Worm (Caenorhabditis elegans): ENCODE results near the gene Y75B12B.11.

The Y75B12B.11 gene

DNA sequence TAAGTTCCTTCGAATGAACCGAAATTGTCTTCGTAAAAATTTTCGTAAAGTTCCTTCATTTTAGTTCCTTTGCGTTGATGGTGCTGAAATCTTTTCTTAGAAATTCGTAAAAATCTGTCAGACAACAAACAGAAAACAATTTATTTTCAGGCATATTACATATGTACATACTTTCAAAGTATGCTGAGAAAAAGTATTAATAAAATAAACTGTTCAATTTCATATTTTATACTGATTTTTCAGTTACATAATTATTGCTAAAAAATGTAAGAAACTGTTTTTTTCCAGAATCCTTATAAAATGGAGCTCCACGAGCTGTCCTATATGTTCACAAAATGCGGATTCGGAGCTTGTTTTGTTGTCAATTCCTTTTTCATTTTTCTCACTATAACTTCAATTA lies 32.4 kb upstream of the Y75B12B.11 start, which contains the start of gene str-45:
Gene str-45, plus strand, starts transcription at position 301 of the 400 bp plus-strand sequence.
- no peak for TF ChIP-seq ztf-23 (GFP tag; IDR thresholded peaks at IDR 0.05)
- no peak for TF ChIP-seq cog-1 (tag; optimal IDR thresholded peaks at IDR 0.05)
- no peak for TF ChIP-seq ref-1 (GFP tag; conservative IDR thresholded peaks at IDR 0.05)
- TF ChIP-seq flt-1 (GFP tag; IDR thresholded peaks at IDR 0.05), result no peak
- no peak for TF ChIP-seq ztf-29 (GFP tag; IDR thresholded peaks at IDR 0.05)
- no peak for TF ChIP-seq med-1 (GFP tag; optimal IDR thresholded peaks at IDR 0.05; ENCODE audit: insufficient read depth)
- no peak for TF ChIP-seq T22C8.4 (GFP tag; IDR thresholded peaks at IDR 0.05)
- no peak for TF ChIP-seq klf-2 (GFP tag; conservative IDR thresholded peaks at IDR 0.05)
- no peak for TF ChIP-seq tab-1 (GFP tag; IDR thresholded peaks at IDR 0.05)

ce11 chrV:15162697-15163096 lies 28.4 kb upstream of the Y75B12B.11 start, which contains the start of gene srz-11:
Gene srz-11 (plus strand): TSS chrV:15163082.
- TF ChIP-seq ztf-29 (GFP tag; IDR thresholded peaks at IDR 0.05) (no peak), flt-1 (GFP tag; IDR thresholded peaks at IDR 0.05) (no peak), cog-1 (tag; optimal IDR thresholded peaks at IDR 0.05) (no peak), klf-2 (GFP tag; conservative IDR thresholded peaks at IDR 0.05) (no peak), ztf-23 (GFP tag; IDR thresholded peaks at IDR 0.05) (no peak), T22C8.4 (GFP tag; IDR thresholded peaks at IDR 0.05) (no peak), tab-1 (GFP tag; IDR thresholded peaks at IDR 0.05) (no peak)

DNA sequence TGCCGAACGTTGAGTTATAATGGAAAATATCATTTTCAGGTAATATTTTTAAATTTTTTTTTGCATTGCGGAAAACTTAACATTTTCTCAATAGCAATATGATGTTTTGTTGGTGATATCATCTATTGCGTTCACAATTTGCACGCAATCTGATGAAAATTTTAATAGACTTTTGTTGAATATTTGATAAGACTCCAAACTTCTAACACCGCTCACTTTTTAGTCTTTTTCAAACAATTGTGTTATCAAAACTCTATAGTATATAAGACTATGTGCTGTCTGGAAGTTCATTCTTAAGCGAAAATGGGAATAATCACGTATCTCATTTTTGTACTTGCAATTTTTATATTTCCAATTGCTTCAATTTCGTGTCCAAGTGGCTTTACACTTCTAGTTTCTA lies 15.6 kb upstream of the Y75B12B.11 start, which contains the start of gene clec-47:
Gene clec-47, plus strand, starts transcription at position 301 of the 400 bp plus-strand sequence.
- TF ChIP-seq ref-1 (GFP tag; conservative IDR thresholded peaks at IDR 0.05), result no peak
- TF ChIP-seq cog-1 (tag; optimal IDR thresholded peaks at IDR 0.05), result no peak
- TF ChIP-seq med-1 (GFP tag; optimal IDR thresholded peaks at IDR 0.05; ENCODE audit: insufficient read depth), result no peak
- no peak for TF ChIP-seq T22C8.4 (GFP tag; IDR thresholded peaks at IDR 0.05)
- TF ChIP-seq klf-2 (GFP tag; conservative IDR thresholded peaks at IDR 0.05), result no peak
- no peak for TF ChIP-seq flt-1 (GFP tag; IDR thresholded peaks at IDR 0.05)
- no peak for TF ChIP-seq ztf-29 (GFP tag; IDR thresholded peaks at IDR 0.05)

- TF ChIP-seq T22C8.4 (GFP tag; IDR thresholded peaks at IDR 0.05) (no peak), flt-1 (GFP tag; IDR thresholded peaks at IDR 0.05) (no peak), klf-2 (GFP tag; conservative IDR thresholded peaks at IDR 0.05) (no peak), cog-1 (tag; optimal IDR thresholded peaks at IDR 0.05) (no peak), ztf-29 (GFP tag; IDR thresholded peaks at IDR 0.05) (no peak), tab-1 (GFP tag; IDR thresholded peaks at IDR 0.05) (no peak), ref-1 (GFP tag; conservative IDR thresholded peaks at IDR 0.05) (no peak), med-1 (GFP tag; optimal IDR thresholded peaks at IDR 0.05; ENCODE audit: insufficient read depth) (no peak), ztf-23 (GFP tag; IDR thresholded peaks at IDR 0.05) (no peak)
Observed at ce11 chrV:15179757-15180156, 11.3 kb upstream of the Y75B12B.11 start, which contains the start of gene T09F5.10. Gene T09F5.10 (plus strand): TSS chrV:15180057.

DNA sequence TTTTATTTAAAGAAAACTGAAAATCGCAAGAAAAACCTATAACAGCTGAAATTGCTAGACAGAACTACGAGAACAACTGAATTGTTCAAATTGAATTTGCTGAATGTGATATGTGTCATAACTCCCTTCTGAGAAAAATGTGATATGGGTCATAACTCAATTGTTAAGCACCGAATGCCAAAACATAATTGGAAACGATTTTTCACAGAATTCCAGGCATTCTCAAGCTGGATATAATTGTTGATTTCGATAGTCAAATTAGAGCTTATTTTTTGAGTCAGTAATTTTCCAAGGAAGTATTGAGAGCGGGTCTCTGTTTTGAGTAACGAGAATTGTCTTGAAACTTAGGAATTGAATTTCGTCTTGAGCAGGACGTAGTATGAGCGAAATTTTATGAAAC lies 9.2 kb upstream of the Y75B12B.11 start:
- TF ChIP-seq ref-1 (GFP tag; conservative IDR thresholded peaks at IDR 0.05) (no peak), tab-1 (GFP tag; IDR thresholded peaks at IDR 0.05) (no peak), med-1 (GFP tag; optimal IDR thresholded peaks at IDR 0.05; ENCODE audit: insufficient read depth) (no peak), cog-1 (tag; optimal IDR thresholded peaks at IDR 0.05) (no peak), flt-1 (GFP tag; IDR thresholded peaks at IDR 0.05) (no peak), ztf-23 (GFP tag; IDR thresholded peaks at IDR 0.05) (no peak), ztf-29 (GFP tag; IDR thresholded peaks at IDR 0.05) (no peak), klf-2 (GFP tag; conservative IDR thresholded peaks at IDR 0.05) (no peak), T22C8.4 (GFP tag; IDR thresholded peaks at IDR 0.05) (no peak)

ce11 chrV:15182407-15182806 lies 8.7 kb upstream of the Y75B12B.11 start, which contains the start of gene fbxa-84:
Gene fbxa-84 (plus strand): TSS chrV:15182440.
- TF ChIP-seq med-1 (GFP tag; optimal IDR thresholded peaks at IDR 0.05; ENCODE audit: insufficient read depth) (no peak), ztf-29 (GFP tag; IDR thresholded peaks at IDR 0.05) (no peak), klf-2 (GFP tag; conservative IDR thresholded peaks at IDR 0.05) (no peak), cog-1 (tag; optimal IDR thresholded peaks at IDR 0.05) (no peak), T22C8.4 (GFP tag; IDR thresholded peaks at IDR 0.05) (no peak), flt-1 (GFP tag; IDR thresholded peaks at IDR 0.05) (no peak), ref-1 (GFP tag; conservative IDR thresholded peaks at IDR 0.05) (no peak)

ce11 chrV:15184097-15185040 lies 6.7 kb upstream of the Y75B12B.11 start, which contains the start of gene Y75B12B.1:
Gene Y75B12B.1 (plus strand): TSS chrV:15184699.
- TF ChIP-seq T22C8.4 (GFP tag; IDR thresholded peaks at IDR 0.05) (no peak), tab-1 (GFP tag; IDR thresholded peaks at IDR 0.05) (no peak), med-1 (GFP tag; optimal IDR thresholded peaks at IDR 0.05; ENCODE audit: insufficient read depth) (no peak), klf-2 (GFP tag; conservative IDR thresholded peaks at IDR 0.05) (no peak), ztf-29 (GFP tag; IDR thresholded peaks at IDR 0.05) (no peak), flt-1 (GFP tag; IDR thresholded peaks at IDR 0.05) (no peak), cog-1 (tag; optimal IDR thresholded peaks at IDR 0.05) (no peak), ztf-23 (GFP tag; IDR thresholded peaks at IDR 0.05) (no peak), ref-1 (GFP tag; conservative IDR thresholded peaks at IDR 0.05) (no peak)

DNA sequence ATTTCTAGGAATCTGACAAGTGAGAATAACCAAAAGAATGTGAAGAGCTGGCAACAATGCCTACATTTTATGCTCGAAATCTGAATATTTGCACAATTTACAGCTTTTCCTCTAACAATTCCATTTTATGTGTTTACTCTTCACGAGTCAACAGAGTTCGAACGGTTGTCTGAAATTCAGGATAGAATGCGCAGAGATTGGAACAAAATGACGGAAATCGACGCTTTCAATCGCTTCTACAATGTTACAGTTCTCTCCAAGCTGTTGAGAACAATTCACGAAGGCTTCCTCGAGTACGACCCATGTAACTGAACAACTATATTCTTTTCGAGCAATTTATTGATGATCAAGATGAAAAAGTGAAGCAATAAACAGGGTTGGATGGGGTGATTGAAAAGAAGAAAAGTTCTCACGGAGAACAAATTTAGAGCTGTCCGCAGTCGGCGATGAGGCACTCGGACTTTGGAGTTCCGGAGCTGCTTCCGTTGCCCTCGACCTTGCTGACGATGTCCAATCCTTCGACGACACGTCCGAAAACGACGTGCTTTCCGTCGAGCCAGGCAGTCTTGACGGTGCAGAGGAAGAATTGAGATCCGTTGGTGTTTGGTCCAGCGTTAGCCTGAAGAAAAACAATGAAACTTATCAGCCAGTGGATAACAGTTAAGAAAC lies 4.7 kb upstream of the Y75B12B.11 start, which contains the start of gene Y75B12B.3:
Gene Y75B12B.3, minus strand, starts transcription at position 21 of the 669 bp plus-strand sequence.
- TF ChIP-seq T22C8.4 (GFP tag; IDR thresholded peaks at IDR 0.05), result no peak
- no peak for TF ChIP-seq med-1 (GFP tag; optimal IDR thresholded peaks at IDR 0.05; ENCODE audit: insufficient read depth)
- no peak for TF ChIP-seq ztf-29 (GFP tag; IDR thresholded peaks at IDR 0.05)
- TF ChIP-seq flt-1 (GFP tag; IDR thresholded peaks at IDR 0.05), result no peak
- no peak for TF ChIP-seq ref-1 (GFP tag; conservative IDR thresholded peaks at IDR 0.05)
- no peak for TF ChIP-seq klf-2 (GFP tag; conservative IDR thresholded peaks at IDR 0.05)
- no peak for TF ChIP-seq tab-1 (GFP tag; IDR thresholded peaks at IDR 0.05)
- TF ChIP-seq ztf-23 (GFP tag; IDR thresholded peaks at IDR 0.05), result no peak
- no peak for TF ChIP-seq cog-1 (tag; optimal IDR thresholded peaks at IDR 0.05)

Data from whole organism, midembryonic.